Worm (Caenorhabditis elegans) whole organism, L3 larva: ENCODE results near the gene spe-26.

Source experiments
- nhr-25 ChIP-seq: sonication (generic microtip); optimal IDR thresholded peaks from 2 replicates; lab custom pipeline; 2017; ENCODE audit warnings: missing biosample characterization, missing genetic modification characterization
- nhr-77 ChIP-seq: fragments of 150-350 bp; optimal IDR thresholded peaks from 2 replicates; lab custom pipeline; 2014; ENCODE audit warnings: missing biosample characterization, missing genetic modification characterization

DNA sequence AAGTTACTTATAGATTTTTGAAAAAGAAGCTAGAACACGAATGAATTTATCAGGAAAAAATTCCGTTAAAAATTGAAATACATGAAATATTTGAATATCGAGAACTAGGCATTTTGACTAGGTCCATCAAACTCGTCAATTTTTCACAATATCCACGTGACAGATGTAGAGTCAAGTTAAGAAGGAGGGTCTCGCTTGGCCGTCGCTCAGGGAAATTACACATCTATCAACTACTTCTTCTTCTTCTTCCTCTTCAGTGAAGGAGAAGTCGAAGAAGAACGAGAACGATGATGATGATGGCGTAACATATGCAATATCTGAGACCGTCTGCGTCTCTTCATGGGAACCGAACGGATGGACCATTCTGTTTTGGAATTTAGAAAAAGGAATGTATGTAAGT, 28.2 kb upstream of the spe-26 start:
- TF ChIP-seq nhr-25 (tag; lab: Kevin White, UChicago): no peak
- TF ChIP-seq nhr-77 (tag; lab: Kevin White, UChicago): no peak
